Fruit fly (Drosophila melanogaster) whole organism, embryonic: Measurements from ENCODE around the gene CG33111.
A peak's percentile ranks its signal among the peaks of the same experiment; 100 is the strongest.

Experiments
- Blimp-1 ChIP-seq: fragments of 200-800 bp; sonication (Bioruptor generic); optimal IDR thresholded peaks from 3 replicates; lab custom pipeline; 2018; ENCODE audit warnings: missing biosample characterization, missing genetic modification characterization, mild to moderate bottlenecking, moderate library complexity, missing genetic modification reagents
- CG10431 ChIP-seq: fragments of 200-800 bp; sonication (Bioruptor generic); optimal IDR thresholded peaks from 3 replicates; lab custom pipeline; 2018; ENCODE audit warnings: missing biosample characterization, mild to moderate bottlenecking, missing genetic modification characterization
- CG11723 ChIP-seq: fragments of 200-800 bp; sonication (Bioruptor generic); optimal IDR thresholded peaks from 2 replicates; lab custom pipeline; 2017; ENCODE audit warnings: missing biosample characterization, mild to moderate bottlenecking, missing genetic modification characterization
- CG14014 ChIP-seq: fragments of 200-800 bp; sonication (Bioruptor generic); IDR thresholded peaks from 2 replicates; pipeline ENCODE4 v1.3.6; 2022; ENCODE audit warnings: missing biosample characterization, missing genetic modification characterization
- CG14710 ChIP-seq: fragments of 200-800 bp; sonication (Bioruptor generic); optimal IDR thresholded peaks from 3 replicates; lab custom pipeline; 2019; ENCODE audit warnings: missing biosample characterization, mild to moderate bottlenecking, missing genetic modification characterization, moderate library complexity
- CG15696 ChIP-seq: fragments of 200-800 bp; sonication (Bioruptor generic); optimal IDR thresholded peaks from 2 replicates; lab custom pipeline; 2019; ENCODE audit warnings: missing biosample characterization, mild to moderate bottlenecking, missing genetic modification characterization, moderate library complexity
- CG1647 ChIP-seq: fragments of 200-800 bp; sonication (Bioruptor generic); optimal IDR thresholded peaks from 3 replicates; lab custom pipeline; 2016; ENCODE audit warnings: missing biosample characterization, missing genetic modification characterization
- CG2199 ChIP-seq: fragments of 200-800 bp; sonication (Bioruptor generic); IDR thresholded peaks from 3 replicates; pipeline ENCODE4 v1.3.6; 2022; ENCODE audit warnings: missing biosample characterization, missing genetic modification characterization
- CG33213 ChIP-seq: fragments of 200-800 bp; sonication (Bioruptor generic); optimal IDR thresholded peaks from 3 replicates; lab custom pipeline; 2016; ENCODE audit warnings: missing biosample characterization, missing genetic modification characterization
- CG34376 ChIP-seq: fragments of 200-800 bp; sonication (Bioruptor generic); optimal IDR thresholded peaks from 2 replicates; lab custom pipeline; 2018; ENCODE audit warnings: missing biosample characterization, mild to moderate bottlenecking, missing genetic modification characterization
- CG3995 ChIP-seq: fragments of 200-800 bp; sonication (Bioruptor generic); optimal IDR thresholded peaks from 3 replicates; lab custom pipeline; 2016; ENCODE audit warnings: missing biosample characterization, missing genetic modification characterization
- CG4424 ChIP-seq: fragments of 200-800 bp; sonication (Bioruptor generic); optimal IDR thresholded peaks from 3 replicates; lab custom pipeline; 2016; ENCODE audit warnings: missing biosample characterization, missing genetic modification characterization
- CG6813 ChIP-seq: fragments of 200-800 bp; sonication (Bioruptor generic); optimal IDR thresholded peaks from 2 replicates; lab custom pipeline; 2017; ENCODE audit warnings: missing biosample characterization, missing genetic modification characterization, mild to moderate bottlenecking, moderate library complexity, missing genetic modification reagents
- CG7271 ChIP-seq: fragments of 200-800 bp; sonication (Bioruptor generic); optimal IDR thresholded peaks from 2 replicates; lab custom pipeline; 2018; ENCODE audit warnings: missing biosample characterization, mild to moderate bottlenecking, missing genetic modification characterization, moderate library complexity
- CG8281 ChIP-seq: fragments of 200-800 bp; sonication (Bioruptor generic); optimal IDR thresholded peaks from 2 replicates; lab custom pipeline; 2018; ENCODE audit warnings: missing biosample characterization, mild to moderate bottlenecking, missing genetic modification characterization, moderate library complexity
- CG9727 ChIP-seq: fragments of 200-800 bp; sonication (Bioruptor generic); optimal IDR thresholded peaks from 3 replicates; lab custom pipeline; 2017; ENCODE audit warnings: missing biosample characterization, mild to moderate bottlenecking, missing genetic modification characterization
- CG9932 ChIP-seq: fragments of 200-800 bp; sonication (Bioruptor generic); IDR thresholded peaks from 2 replicates; pipeline ENCODE4 v1.3.6; 2022; ENCODE audit warnings: missing biosample characterization, missing genetic modification characterization
- CTCF ChIP-seq: fragments of 200-800 bp; sonication (Bioruptor generic); optimal IDR thresholded peaks from 2 replicates; lab custom pipeline; 2017; ENCODE audit warnings: missing biosample characterization, mild to moderate bottlenecking, missing genetic modification characterization, moderate library complexity
- D19B ChIP-seq: fragments of 200-800 bp; sonication (Bioruptor generic); optimal IDR thresholded peaks from 2 replicates; lab custom pipeline; 2017; ENCODE audit warnings: missing biosample characterization, mild to moderate bottlenecking, missing genetic modification characterization
- E2f2 ChIP-seq: fragments of 200-800 bp; sonication (Bioruptor generic); IDR thresholded peaks from 2 replicates; pipeline ENCODE4 v1.3.6; 2022; ENCODE audit warnings: missing biosample characterization, missing genetic modification characterization
- Gug ChIP-seq: fragments of 200-800 bp; sonication (Bioruptor generic); IDR thresholded peaks from 4 replicates; pipeline ENCODE4 v1.3.6; 2022; ENCODE audit warnings: missing biosample characterization, missing genetic modification characterization
- HLH4C ChIP-seq: fragments of 200-800 bp; sonication (Bioruptor generic); IDR thresholded peaks from 3 replicates; pipeline ENCODE4 v1.3.6; 2022; ENCODE audit warnings: missing biosample characterization, missing genetic modification characterization; ENCODE audit not compliant: partially characterized antibody
- HLHmδ ChIP-seq: fragments of 200-800 bp; sonication (Bioruptor generic); optimal IDR thresholded peaks from 2 replicates; lab custom pipeline; 2018; ENCODE audit warnings: missing biosample characterization, mild to moderate bottlenecking, missing genetic modification characterization, moderate library complexity
- HmgZ ChIP-seq: fragments of 200-800 bp; sonication (Bioruptor generic); optimal IDR thresholded peaks from 2 replicates; lab custom pipeline; 2018; ENCODE audit warnings: missing biosample characterization, mild to moderate bottlenecking, missing genetic modification characterization
- Hmx ChIP-seq: fragments of 200-800 bp; sonication (Bioruptor generic); optimal IDR thresholded peaks from 2 replicates; lab custom pipeline; 2016; ENCODE audit warnings: missing biosample characterization, missing genetic modification characterization
- Lhr ChIP-seq: fragments of 200-800 bp; sonication (Bioruptor generic); optimal IDR thresholded peaks from 3 replicates; lab custom pipeline; 2017; ENCODE audit warnings: mild to moderate bottlenecking, missing biosample characterization, missing genetic modification reagents, missing genetic modification characterization
- MBD-R2 ChIP-seq: fragments of 200-800 bp; sonication (Bioruptor generic); IDR thresholded peaks from 2 replicates; pipeline ENCODE4 v1.3.6; 2022; ENCODE audit warnings: missing biosample characterization, missing genetic modification characterization
- Neu2 ChIP-seq: fragments of 200-800 bp; sonication (Bioruptor generic); optimal IDR thresholded peaks from 3 replicates; lab custom pipeline; 2016; ENCODE audit warnings: missing biosample characterization, missing genetic modification characterization, borderline replicate concordance
- Optix ChIP-seq: fragments of 200-800 bp; sonication (Bioruptor generic); IDR thresholded peaks from 3 replicates; pipeline ENCODE4 v1.3.6; 2022; ENCODE audit warnings: missing biosample characterization, missing genetic modification characterization
- Ptx1 ChIP-seq: fragments of 200-800 bp; sonication (Bioruptor generic); IDR thresholded peaks from 2 replicates; pipeline ENCODE4 v1.3.6; 2022; ENCODE audit warnings: missing biosample characterization, missing genetic modification characterization
- Sin3A ChIP-seq: fragments of >200 bp; optimal IDR thresholded peaks from 2 replicates; lab custom pipeline; 2018
- Six4 ChIP-seq: fragments of 200-800 bp; sonication (Bioruptor generic); optimal IDR thresholded peaks from 2 replicates; lab custom pipeline; 2016; ENCODE audit warnings: missing biosample characterization, missing genetic modification characterization
- Sox100B ChIP-seq: fragments of 200-800 bp; sonication (Bioruptor generic); optimal IDR thresholded peaks from 3 replicates; lab custom pipeline; 2018; ENCODE audit warnings: missing biosample characterization, mild to moderate bottlenecking, missing genetic modification characterization
- Sox102F ChIP-seq: fragments of 200-800 bp; sonication (Bioruptor generic); optimal IDR thresholded peaks from 2 replicates; lab custom pipeline; 2018; ENCODE audit warnings: missing biosample characterization, mild to moderate bottlenecking, missing genetic modification characterization, moderate library complexity
- Usf ChIP-seq: fragments of 200-800 bp; sonication (Bioruptor generic); optimal IDR thresholded peaks from 2 replicates; lab custom pipeline; 2017; ENCODE audit warnings: missing genotype, missing biosample characterization, missing genetic modification characterization
- bowl ChIP-seq: fragments of 200-800 bp; sonication (Bioruptor generic); IDR thresholded peaks from 2 replicates; pipeline ENCODE4 v1.3.6; 2022; ENCODE audit warnings: missing biosample characterization, missing genetic modification characterization
- crol ChIP-seq: fragments of 200-800 bp; sonication (Bioruptor generic); IDR thresholded peaks from 2 replicates; pipeline ENCODE4 v1.3.6; 2022; ENCODE audit warnings: missing biosample characterization, missing genetic modification characterization
- exex ChIP-seq: fragments of 200-800 bp; sonication (Bioruptor generic); optimal IDR thresholded peaks from 4 replicates; lab custom pipeline; 2018; ENCODE audit warnings: missing biosample characterization, mild to moderate bottlenecking, missing genetic modification characterization, moderate library complexity
- hth ChIP-seq: fragments of >200 bp; optimal IDR thresholded peaks from 2 replicates; lab custom pipeline; 2017; ENCODE audit warnings: inconsistent platforms
- klu ChIP-seq: fragments of 200-800 bp; sonication (Bioruptor generic); IDR thresholded peaks from 2 replicates; pipeline ENCODE4 v1.3.6; 2022; ENCODE audit warnings: missing biosample characterization, missing genetic modification characterization
- lmd ChIP-seq: fragments of 200-800 bp; sonication (Bioruptor generic); IDR thresholded peaks from 2 replicates; pipeline ENCODE4 v1.3.6; 2022; ENCODE audit warnings: missing biosample characterization, missing genetic modification characterization
- lola ChIP-seq, 3 experiments: fragments of >200 bp in 2 of 3; fragments of 200-800 bp in 1 of 3; sonication (Bioruptor generic) in 1 of 3; optimal IDR thresholded peaks; 2 replicates each; lab custom pipeline; 2017 to 2019; ENCODE audit warnings: missing biosample characterization in 3 of 3, missing genetic modification characterization in 3 of 3, mild to moderate bottlenecking in 1 of 3, moderate library complexity in 1 of 3
- oc ChIP-seq: fragments of 200-800 bp; sonication (Bioruptor generic); optimal IDR thresholded peaks from 2 replicates; lab custom pipeline; 2018; ENCODE audit warnings: missing biosample characterization, mild to moderate bottlenecking, missing genetic modification characterization, moderate library complexity
- run ChIP-seq: fragments of 200-800 bp; sonication (Bioruptor generic); optimal IDR thresholded peaks from 3 replicates; lab custom pipeline; 2018; ENCODE audit warnings: missing biosample characterization, mild to moderate bottlenecking, missing genetic modification characterization
- sr ChIP-seq: fragments of 200-800 bp; sonication (Bioruptor generic); IDR thresholded peaks from 3 replicates; pipeline ENCODE4 v1.3.6; 2022; ENCODE audit warnings: missing biosample characterization, missing genetic modification characterization
- sug ChIP-seq: fragments of 200-800 bp; optimal IDR thresholded peaks from 2 replicates; lab custom pipeline; 2019; ENCODE audit warnings: missing biosample characterization, mild to moderate bottlenecking, missing genetic modification characterization, moderate library complexity
- tll ChIP-seq, 2 experiments: fragments of 200-800 bp in 1 of 2; fragments of >200 bp in 1 of 2; sonication (Bioruptor generic) in 1 of 2; optimal IDR thresholded peaks; 2 replicates each; lab custom pipeline; 2017 to 2019; ENCODE audit warnings: missing biosample characterization in 2 of 2, missing genetic modification characterization in 2 of 2, mild to moderate bottlenecking in 1 of 2, moderate library complexity in 1 of 2
- vvl ChIP-seq: fragments of 200-800 bp; sonication (Bioruptor generic); IDR thresholded peaks from 2 replicates; pipeline ENCODE4 v1.3.6; 2022; ENCODE audit warnings: missing biosample characterization, missing genetic modification characterization
- wdn ChIP-seq: fragments of 200-800 bp; sonication (Bioruptor generic); IDR thresholded peaks from 2 replicates; pipeline ENCODE4 v1.3.6; 2022; ENCODE audit warnings: missing biosample characterization, missing genetic modification characterization

Gene CG33111

DNA sequence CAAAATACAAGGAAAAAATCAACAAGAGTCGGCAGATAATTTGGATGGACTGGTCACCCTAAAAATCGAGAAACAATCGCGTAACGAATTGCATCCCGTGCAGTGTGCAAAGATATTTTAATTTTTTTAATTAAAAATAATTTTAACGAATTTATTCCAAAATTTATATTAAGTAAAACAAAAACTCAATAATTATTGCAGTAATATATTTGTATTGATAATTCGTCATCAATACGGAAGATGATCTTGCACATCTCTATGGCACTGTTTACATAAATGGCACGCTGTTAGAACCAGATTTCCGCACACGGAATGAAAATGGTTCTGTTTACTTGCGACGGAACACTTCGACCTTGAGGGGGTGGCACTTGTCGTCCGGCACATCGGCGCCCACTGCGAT lies 46.2 kb downstream of the CG33111 start, which contains the start of gene tst (continued):
- TF ChIP-seq Sin3A (lab: Kevin White, UChicago) (peak; percentile 5), Gug (GFP tag; lab: Robert Waterston, UW) (peak; percentile 95), CTCF (GFP tag; lab: Kevin White, UChicago) (no peak), HLH4C (peak; percentile 43; the same call in 1 of the 3 replicates)
- TF ChIP-seq, all 482 proteins: peak for 374

DNA sequence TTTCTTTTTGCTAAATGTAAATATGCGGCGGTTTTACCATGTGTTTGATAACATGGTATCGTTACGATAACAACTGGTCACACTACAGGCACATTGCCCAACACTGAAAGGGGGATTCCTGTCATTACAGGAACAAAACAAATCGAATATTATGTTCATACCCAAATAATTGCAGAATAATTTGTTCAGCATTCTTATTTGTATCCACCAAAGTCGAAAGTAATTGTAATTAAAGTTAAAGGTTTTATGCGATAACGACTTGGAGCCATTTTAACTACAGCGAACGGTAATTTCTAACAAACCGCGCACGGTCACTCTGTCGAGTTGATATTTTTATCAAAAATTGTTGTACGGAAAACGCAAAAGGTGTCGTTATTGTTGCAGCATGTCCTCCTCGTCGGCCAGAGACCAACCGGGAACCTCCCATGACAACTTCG lies 51.6 kb downstream of the CG33111 start, which contains the start of the genes CG10214 and CG10375:
TSS of gene CG10214 (minus strand) at position 72 of the 437 bp plus-strand sequence.
TSS of gene CG10375 (plus strand) at position 296 of the 437 bp plus-strand sequence.
- TF ChIP-seq sug (tag; lab: Kevin White, UChicago) = peak; percentile 72
- TF ChIP-seq Hmx (GFP tag; lab: Kevin White, UChicago) = peak; percentile 46
- peak; percentile 67 for TF ChIP-seq Ptx1 (GFP tag; lab: Robert Waterston, UW)
- TF ChIP-seq exex (tag; lab: Kevin White, UChicago) = peak; percentile 39
- peak; percentile 69 for TF ChIP-seq CG9932 (GFP tag; lab: Robert Waterston, UW)
- TF ChIP-seq CG15696 (tag; lab: Kevin White, UChicago) = peak; percentile 52
- no peak for TF ChIP-seq run (tag; lab: Kevin White, UChicago)
- TF ChIP-seq E2f2 (GFP tag; lab: Robert Waterston, UW) = peak; percentile 69
- TF ChIP-seq CG10431 (GFP tag; lab: Kevin White, UChicago) = no peak
- TF ChIP-seq crol = no peak
- 0 out of 3 replicates have a peak, but pooled peaks have one; percentile 25 for TF ChIP-seq Optix (GFP tag; lab: Robert Waterston, UW)
- TF ChIP-seq klu = no peak; the same call in 1 of the 2 replicates
- TF ChIP-seq CG11723 (GFP tag; lab: Kevin White, UChicago) = no peak
- TF ChIP-seq CG1647 (GFP tag; lab: Kevin White, UChicago) = peak; percentile 82
- TF ChIP-seq Sox100B (GFP tag; lab: Kevin White, UChicago) = peak; percentile 49
- TF ChIP-seq Lhr (GFP tag; lab: Kevin White, UChicago) = peak; percentile 53
- TF ChIP-seq CG6813 (GFP tag; lab: Kevin White, UChicago) = no peak
- TF ChIP-seq CG34376 (GFP tag; lab: Kevin White, UChicago) = peak; percentile 67
- TF ChIP-seq lmd (GFP tag; lab: Robert Waterston, UW) = peak; percentile 65
- peak; percentile 72 for TF ChIP-seq CG3995
- no peak for TF ChIP-seq Blimp-1 (GFP tag; lab: Kevin White, UChicago)
- 0 out of 2 replicates have a peak, but pooled peaks have one; percentile 40 for TF ChIP-seq CG14014
- TF ChIP-seq CG8281 (tag; lab: Kevin White, UChicago) = no peak
- TF ChIP-seq Sox102F = peak; percentile 68
- TF ChIP-seq CG33213 = peak; percentile 87
- TF ChIP-seq CG14710 (tag; lab: Kevin White, UChicago) = peak; percentile 88
- TF ChIP-seq wdn (GFP tag; lab: Robert Waterston, UW) = peak; percentile 52; the same call in 1 of the 2 replicates
- TF ChIP-seq D19B = peak; percentile 27
- peak; percentile 64 for TF ChIP-seq Neu2 (GFP tag; lab: Kevin White, UChicago)
- no peak for TF ChIP-seq hth (lab: Kevin White, UChicago)
- TF ChIP-seq tll (GFP tag; optimal IDR thresholded peaks at IDR 0.05; lab: Kevin White, UChicago) = peak in 1 of 2 experiments; percentile 14
- TF ChIP-seq HmgZ (tag; lab: Kevin White, UChicago) = peak; percentile 85
- TF ChIP-seq CG4424 (GFP tag; lab: Kevin White, UChicago) = peak; percentile 75
- TF ChIP-seq lola (GFP tag; optimal IDR thresholded peaks at IDR 0.05; lab: Kevin White, UChicago) = peak in 1 of 3 experiments; percentile 64
- no peak for TF ChIP-seq sr (GFP tag; lab: Robert Waterston, UW)
- TF ChIP-seq Six4 (GFP tag; lab: Kevin White, UChicago) = peak; percentile 65
- TF ChIP-seq bowl (GFP tag; lab: Robert Waterston, UW) = no peak
- 0 out of 3 replicates have a peak, but pooled peaks have one; percentile 42 for TF ChIP-seq CG2199 (GFP tag; lab: Robert Waterston, UW)
- no peak for TF ChIP-seq CG7271 (tag; lab: Kevin White, UChicago)
- TF ChIP-seq vvl (GFP tag; lab: Robert Waterston, UW) = peak; percentile 84
- TF ChIP-seq oc (tag; lab: Kevin White, UChicago) = no peak
- peak; percentile 92 for TF ChIP-seq MBD-R2
- no peak for TF ChIP-seq HLHmδ
- TF ChIP-seq Usf (GFP tag; lab: Kevin White, UChicago) = no peak
- TF ChIP-seq CG9727 (GFP tag; lab: Kevin White, UChicago) = peak; percentile 66
